Worm (Caenorhabditis elegans) whole organism, young adult: ENCODE data around the gene R08B4.3.

ENCODE experiments used
- B0019.2 ChIP-seq: fragments of 200-800 bp; sonication (Bioruptor generic); conservative IDR thresholded peaks from 2 replicates; pipeline ENCODE4 v1.3.6; 2022; ENCODE audit warnings: missing genetic modification reagents, missing genetic modification characterization, missing compliant biosample characterization
- Y53G8AR.9 ChIP-seq: fragments of 200-800 bp; sonication (Bioruptor generic); conservative IDR thresholded peaks from 2 replicates; pipeline ENCODE4 v1.3.6; 2022; ENCODE audit warnings: missing genetic modification reagents, missing genetic modification characterization, missing compliant biosample characterization
- ama-1 ChIP-seq, 3 experiments: fragments of 150-350 bp in 1 of 3; sonication (generic microtip) in 2 of 3; optimal IDR thresholded peaks; 2 replicates each; lab custom pipeline; 2014 to 2018; ENCODE audit warnings: missing biosample characterization in 2 of 3, missing genetic modification characterization in 2 of 3, missing genetic modification reagents in 2 of 3
- bed-2 ChIP-seq: fragments of 200-800 bp; sonication (Bioruptor generic); IDR thresholded peaks from 2 replicates; pipeline ENCODE4 v1.3.6; 2022; ENCODE audit warnings: missing genetic modification reagents, missing genetic modification characterization, missing compliant biosample characterization
- dox-1 ChIP-seq: fragments of 200-800 bp; sonication (Bioruptor generic); IDR thresholded peaks from 2 replicates; pipeline ENCODE4 v1.3.6; 2022; ENCODE audit warnings: missing genetic modification reagents, missing genetic modification characterization, missing compliant biosample characterization
- efl-1 ChIP-seq: fragments of 150-350 bp; optimal IDR thresholded peaks from 2 replicates; lab custom pipeline; 2014; ENCODE audit warnings: missing biosample characterization, missing genetic modification reagents, missing genetic modification characterization
- ekl-4 ChIP-seq: fragments of 200-800 bp; sonication (Bioruptor generic); IDR thresholded peaks from 2 replicates; pipeline ENCODE4 v1.3.6; 2022; ENCODE audit warnings: missing genetic modification reagents, missing genetic modification characterization, missing compliant biosample characterization
- lsy-27 ChIP-seq: sonication (generic microtip); optimal IDR thresholded peaks from 2 replicates; lab custom pipeline; 2017; ENCODE audit warnings: missing genetic modification characterization, mild to moderate bottlenecking, missing compliant biosample characterization, antibody characterized with exemption, missing genotype, borderline replicate concordance; ENCODE audit not compliant: insufficient read depth
- nfya-1 ChIP-seq: sonication (generic microtip); optimal IDR thresholded peaks from 2 replicates; lab custom pipeline; 2017; ENCODE audit warnings: antibody characterized with exemption, missing compliant biosample characterization, missing genetic modification characterization, borderline replicate concordance; ENCODE audit not compliant: insufficient read depth
- nfya-2 ChIP-seq: fragments of 200-800 bp; sonication (Bioruptor generic); IDR thresholded peaks from 2 replicates; pipeline ENCODE4 v1.3.6; 2022; ENCODE audit warnings: missing genetic modification reagents, missing genetic modification characterization, missing compliant biosample characterization
- nhr-80 ChIP-seq: sonication (generic microtip); optimal IDR thresholded peaks from 2 replicates; lab custom pipeline; 2016; ENCODE audit warnings: missing genetic modification characterization, missing compliant biosample characterization
- snpc-4 ChIP-seq, 5 experiments: fragments of 150-350 bp in 1 of 5; sonication (generic microtip) in 4 of 5; optimal IDR thresholded peaks; 2 replicates each; lab custom pipeline; 2014 to 2018; ENCODE audit warnings: missing genetic modification characterization in 5 of 5, missing biosample characterization in 3 of 5, antibody characterized with exemption in 2 of 5, mild to moderate bottlenecking in 2 of 5, missing compliant biosample characterization in 2 of 5, missing genotype in 2 of 5, moderate library complexity in 2 of 5, missing genetic modification reagents in 1 of 5
- unc-130 ChIP-seq: sonication (generic microtip); optimal IDR thresholded peaks from 2 replicates; lab custom pipeline; 2016; ENCODE audit warnings: missing genetic modification reagents, missing genetic modification characterization, missing compliant biosample characterization

- TF ChIP-seq B0019.2 (GFP tag; lab: Robert Waterston, UW) (no peak), nhr-80 (no peak), lsy-27 (no peak), unc-130 (no peak), snpc-4 (GFP tag; optimal IDR thresholded peaks at IDR 0.05; lab: Kevin White, UChicago) (no peak), snpc-4 (tag; optimal IDR thresholded peaks at IDR 0.05; lab: Kevin White, UChicago) (no peak), efl-1 (GFP tag; lab: Kevin White, UChicago) (no peak), nfya-2 (GFP tag; lab: Robert Waterston, UW) (no peak), Y53G8AR.9 (GFP tag; lab: Robert Waterston, UW) (no peak), ama-1 (optimal IDR thresholded peaks at IDR 0.05; lab: Kevin White, UChicago) (no peak), ama-1 (GFP tag; optimal IDR thresholded peaks at IDR 0.05; lab: Kevin White, UChicago) (no peak), ekl-4 (GFP tag; lab: Robert Waterston, UW) (no peak), bed-2 (no peak), nfya-1 (tag; lab: Kevin White, UChicago) (no peak), dox-1 (GFP tag; lab: Robert Waterston, UW) (no peak)
Observed at ce11 chrX:11076491-11076890, 44.3 kb downstream of the R08B4.3 start, which contains the start of gene W04G3.12.
